Worm (Caenorhabditis elegans): ENCODE data around the gene F26A1.1.

The F26A1.1 gene

DNA sequence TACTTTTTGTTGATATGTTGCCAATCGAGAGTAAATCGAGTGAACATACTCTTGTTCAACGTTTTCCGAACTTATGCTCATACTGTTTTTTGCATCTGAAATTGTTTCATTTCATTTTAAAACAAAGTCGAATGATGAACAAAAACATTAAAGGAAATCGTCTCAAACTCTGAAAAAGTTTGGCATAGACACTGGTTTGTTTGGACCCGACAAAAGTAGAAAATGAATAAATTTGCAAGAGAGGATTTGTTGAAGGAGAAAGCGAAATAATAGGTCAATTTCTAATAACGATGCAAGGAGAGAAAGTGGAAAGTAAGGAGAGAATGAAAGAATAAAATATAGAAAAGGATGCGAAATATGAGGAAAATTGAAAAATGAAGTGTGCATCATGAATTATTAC lies 24.4 kb downstream of the F26A1.1 start, which contains the start of gene C35D10.12:
C35D10.12 (minus strand) TSS at position 101 of the 400 bp plus-strand sequence.
- TF ChIP-seq lin-39 (tag; optimal IDR thresholded peaks at IDR 0.05) = no peak
- TF ChIP-seq ztf-4 (tag; optimal IDR thresholded peaks at IDR 0.05) = no peak
- TF ChIP-seq nhr-12 (tag; optimal IDR thresholded peaks at IDR 0.05) = no peak
- TF ChIP-seq ama-1 (optimal IDR thresholded peaks at IDR 0.05) = no peak
- TF ChIP-seq hmg-11 (tag; optimal IDR thresholded peaks at IDR 0.05) = no peak
- TF ChIP-seq nhr-23 (tag; optimal IDR thresholded peaks at IDR 0.05) = no peak
- TF ChIP-seq aly-2 (tag; optimal IDR thresholded peaks at IDR 0.05) = no peak
- TF ChIP-seq jun-1 (tag; optimal IDR thresholded peaks at IDR 0.05) = no peak
- no peak for TF ChIP-seq nhr-76 (tag; optimal IDR thresholded peaks at IDR 0.05)
- no peak for TF ChIP-seq nhr-237 (tag; optimal IDR thresholded peaks at IDR 0.05)
- TF ChIP-seq fkh-2 (tag; optimal IDR thresholded peaks at IDR 0.05) = no peak
- no peak for TF ChIP-seq skn-1 (tag; optimal IDR thresholded peaks at IDR 0.05)
- no peak for TF ChIP-seq snpc-4 (tag; optimal IDR thresholded peaks at IDR 0.05)
- no peak for TF ChIP-seq elt-2 (tag; optimal IDR thresholded peaks at IDR 0.05)
- no peak for TF ChIP-seq mdl-1 (tag; optimal IDR thresholded peaks at IDR 0.05)
- TF ChIP-seq R02D3.7 (tag; optimal IDR thresholded peaks at IDR 0.05) = no peak
- no peak for TF ChIP-seq ceh-28 (tag; optimal IDR thresholded peaks at IDR 0.05)
- no peak for TF ChIP-seq egl-27 (tag; optimal IDR thresholded peaks at IDR 0.05)
- no peak for TF ChIP-seq nfya-1 (tag; optimal IDR thresholded peaks at IDR 0.05; ENCODE audit: insufficient read depth)

DNA sequence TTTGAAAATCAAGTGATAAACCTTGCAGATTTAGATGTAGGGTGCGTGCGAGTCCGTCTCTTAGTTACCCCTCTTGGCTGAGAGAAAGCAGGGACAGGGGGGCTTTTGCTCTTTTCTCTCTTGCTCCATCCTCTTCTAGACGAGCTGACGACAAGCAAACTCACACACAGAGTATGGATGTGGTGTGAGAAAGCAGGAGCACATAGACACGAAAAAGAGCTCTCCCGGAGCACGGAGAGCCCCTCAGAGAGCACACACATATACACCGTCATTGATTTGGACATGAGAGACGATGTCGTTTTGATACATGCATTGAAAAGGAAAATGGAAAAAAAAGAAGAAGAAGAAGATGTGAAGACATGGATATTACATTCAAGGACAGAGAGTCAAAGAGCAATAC lies 25.4 kb downstream of the F26A1.1 start:
- TF ChIP-seq snpc-4 (tag; optimal IDR thresholded peaks at IDR 0.05) (no peak), ceh-9 (tag; optimal IDR thresholded peaks at IDR 0.05) (no peak), nhr-77 (tag; optimal IDR thresholded peaks at IDR 0.05) (no peak), fkh-10 (GFP tag; optimal IDR thresholded peaks at IDR 0.05) (peak; percentile 39), nhr-23 (tag; optimal IDR thresholded peaks at IDR 0.05) (no peak), daf-12 (tag; optimal IDR thresholded peaks at IDR 0.05) (no peak)

DNA sequence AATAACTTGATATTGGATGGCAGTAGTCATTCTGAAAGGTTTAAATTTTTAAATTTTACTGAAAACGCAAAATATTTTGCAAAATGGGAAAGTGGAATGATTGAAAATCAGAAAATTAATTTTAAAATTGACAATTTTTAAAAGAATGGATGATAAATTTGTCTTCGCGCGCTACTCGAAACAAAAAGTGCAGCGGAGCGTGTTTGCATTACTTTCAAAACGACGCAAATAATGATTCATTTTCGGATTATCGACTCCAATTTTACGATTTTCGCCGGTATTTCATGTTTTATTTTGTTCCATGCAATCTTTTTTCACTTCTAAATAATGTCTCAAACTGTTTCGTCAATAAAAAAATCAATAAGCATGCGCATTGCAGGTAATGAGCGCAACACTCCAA lies 28.0 kb downstream of the F26A1.1 start, which contains the start of the genes tost-1 and arx-6:
tost-1 (minus strand) TSS at position 31 of the 400 bp plus-strand sequence.
arx-6 (plus strand) TSS at position 378 of the 400 bp plus-strand sequence.
- TF ChIP-seq elt-1 (tag; optimal IDR thresholded peaks at IDR 0.05) (no peak), ceh-16 (tag; optimal IDR thresholded peaks at IDR 0.05) (no peak), lin-15B (tag; optimal IDR thresholded peaks at IDR 0.05) (peak; percentile 61), sea-2 (GFP tag; optimal IDR thresholded peaks at IDR 0.05) (no peak), mml-1 (tag; optimal IDR thresholded peaks at IDR 0.05) (no peak), snpc-4 (tag; optimal IDR thresholded peaks at IDR 0.05) (peak; percentile 29), ceh-28 (tag; optimal IDR thresholded peaks at IDR 0.05) (no peak), aly-2 (tag; optimal IDR thresholded peaks at IDR 0.05) (no peak), R02D3.7 (tag; optimal IDR thresholded peaks at IDR 0.05) (no peak), ceh-82 (tag; optimal IDR thresholded peaks at IDR 0.05) (no peak), unc-62 (GFP tag; optimal IDR thresholded peaks at IDR 0.05) (no peak), elt-2 (tag; optimal IDR thresholded peaks at IDR 0.05) (peak; percentile 3), nhr-11 (tag; optimal IDR thresholded peaks at IDR 0.05) (no peak), jun-1 (tag; optimal IDR thresholded peaks at IDR 0.05) (no peak), elt-3 (tag; optimal IDR thresholded peaks at IDR 0.05) (no peak), nhr-12 (tag; optimal IDR thresholded peaks at IDR 0.05) (no peak), ceh-9 (tag; optimal IDR thresholded peaks at IDR 0.05) (no peak), unc-39 (tag; optimal IDR thresholded peaks at IDR 0.05) (no peak), egl-5 (tag; optimal IDR thresholded peaks at IDR 0.05) (no peak), ZK546.5 (tag; optimal IDR thresholded peaks at IDR 0.05) (no peak), nhr-43 (tag; optimal IDR thresholded peaks at IDR 0.05; ENCODE audit: poor library complexity, severe bottlenecking) (no peak), nfya-1 (tag; optimal IDR thresholded peaks at IDR 0.05; ENCODE audit: insufficient read depth) (peak; percentile 47), nhr-77 (tag; optimal IDR thresholded peaks at IDR 0.05) (no peak), hmg-11 (tag; optimal IDR thresholded peaks at IDR 0.05) (no peak), daf-12 (tag; optimal IDR thresholded peaks at IDR 0.05) (no peak), skn-1 (tag; optimal IDR thresholded peaks at IDR 0.05) (peak; percentile 27), lsy-12 (tag; optimal IDR thresholded peaks at IDR 0.05) (no peak), lin-39 (tag; optimal IDR thresholded peaks at IDR 0.05) (no peak), ztf-4 (tag; optimal IDR thresholded peaks at IDR 0.05) (no peak), tbx-2 (tag; optimal IDR thresholded peaks at IDR 0.05) (no peak), fkh-2 (tag; optimal IDR thresholded peaks at IDR 0.05) (no peak), egl-27 (tag; optimal IDR thresholded peaks at IDR 0.05) (no peak), fkh-10 (GFP tag; optimal IDR thresholded peaks at IDR 0.05) (no peak), pha-4 (tag; optimal IDR thresholded peaks at IDR 0.05) (no peak)
